Fruit fly (Drosophila melanogaster) whole organism: ENCODE results near the gene Lam.

Source experiments
- CG8478 ChIP-seq: fragments of >200 bp; optimal IDR thresholded peaks from 2 replicates; lab custom pipeline; 2018; ENCODE audit warnings: inconsistent platforms
- EcR ChIP-seq, 2 experiments: fragments of >200 bp; optimal IDR thresholded peaks; 2 replicates each; lab custom pipeline; 2017; ENCODE audit warnings: missing biosample characterization in 2 of 2, missing genetic modification characterization in 2 of 2, missing genetic modification reagents in 2 of 2
- pan ChIP-seq: fragments of >200 bp; optimal IDR thresholded peaks from 2 replicates; lab custom pipeline; 2017
- psq ChIP-seq: fragments of >200 bp; optimal IDR thresholded peaks from 2 replicates; lab custom pipeline; 2017
- usp ChIP-seq: fragments of >200 bp; optimal IDR thresholded peaks from 2 replicates; lab custom pipeline; 2017; ENCODE audit warnings: missing biosample characterization, missing genetic modification characterization, mixed read lengths

DNA sequence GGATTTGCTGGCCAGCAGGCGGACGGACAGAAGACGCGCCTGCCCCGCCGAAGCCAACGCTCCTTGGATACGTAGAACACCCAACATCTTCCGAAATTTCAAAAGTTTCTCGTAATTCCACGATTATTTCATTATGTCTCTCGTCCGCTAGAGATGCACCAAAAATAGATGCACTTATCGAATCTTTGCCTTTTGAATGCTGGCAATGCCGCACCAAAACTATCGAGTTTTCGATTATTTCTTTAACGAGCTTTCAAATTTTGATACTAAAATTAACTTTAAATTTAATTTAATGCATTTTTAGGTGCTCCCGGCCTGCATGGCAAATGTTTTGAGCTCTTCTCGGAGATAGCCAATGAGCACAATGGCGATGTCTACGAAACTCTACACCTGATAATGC is 10.2 kb upstream of the Lam start, which contains the start of gene Coq6:
- TF ChIP-seq usp (GFP tag; lab: Kevin White, UChicago) (no peak), psq (lab: Kevin White, UChicago) (no peak), CG8478 (lab: Kevin White, UChicago) (no peak), EcR (GFP tag; optimal IDR thresholded peaks at IDR 0.05; lab: Kevin White, UChicago) (no peak), pan (lab: Kevin White, UChicago) (no peak)
